Worm (Caenorhabditis elegans) whole organism, L3 larva: ENCODE measurements around the gene mip-1.
A peak's percentile ranks its signal among the peaks of the same experiment; 100 is the strongest.

Source experiments
- ZK546.5 ChIP-seq: sonication (generic microtip); optimal IDR thresholded peaks from 2 replicates; lab custom pipeline; 2017; ENCODE audit warnings: missing biosample characterization, missing genetic modification characterization
- aly-2 ChIP-seq: fragments of 150-350 bp; optimal IDR thresholded peaks from 2 replicates; lab custom pipeline; 2014; ENCODE audit warnings: missing biosample characterization, missing genetic modification characterization
- ceh-16 ChIP-seq: sonication (generic microtip); optimal IDR thresholded peaks from 2 replicates; lab custom pipeline; 2017; ENCODE audit warnings: missing biosample characterization, missing genetic modification characterization
- ceh-9 ChIP-seq: sonication (generic microtip); optimal IDR thresholded peaks from 2 replicates; lab custom pipeline; 2018; ENCODE audit warnings: missing biosample characterization, missing genetic modification characterization
- daf-12 ChIP-seq: fragments of 150-350 bp; optimal IDR thresholded peaks from 2 replicates; lab custom pipeline; 2014; ENCODE audit warnings: missing biosample characterization, missing genetic modification reagents, missing genetic modification characterization
- egl-5 ChIP-seq: fragments of 150-350 bp; optimal IDR thresholded peaks from 2 replicates; lab custom pipeline; 2017; ENCODE audit warnings: missing biosample characterization, missing genetic modification reagents, missing genetic modification characterization, inconsistent platforms
- elt-1 ChIP-seq: fragments of 150-350 bp; optimal IDR thresholded peaks from 2 replicates; lab custom pipeline; 2014; ENCODE audit warnings: missing biosample characterization, missing genetic modification characterization
- elt-2 ChIP-seq: sonication (generic microtip); optimal IDR thresholded peaks from 2 replicates; lab custom pipeline; 2016; ENCODE audit warnings: missing genetic modification reagents, mild to moderate bottlenecking, missing genetic modification characterization, missing compliant biosample characterization
- elt-3 ChIP-seq, 3 experiments: fragments of 150-350 bp in 1 of 3; sonication (generic microtip) in 2 of 3; optimal IDR thresholded peaks; 2 replicates in 2 of 3; 4 replicates in 1 of 3; lab custom pipeline; 2014 to 2017; ENCODE audit warnings: missing biosample characterization in 3 of 3, missing genetic modification characterization in 3 of 3
- eor-1 ChIP-seq, 2 experiments: fragments of 150-350 bp; optimal IDR thresholded peaks; 2 replicates each; lab custom pipeline; 2014 to 2018; ENCODE audit warnings: missing biosample characterization in 2 of 2, missing genetic modification characterization in 2 of 2
- fkh-2 ChIP-seq: fragments of 150-350 bp; optimal IDR thresholded peaks from 2 replicates; lab custom pipeline; 2014; ENCODE audit warnings: missing biosample characterization, missing genetic modification reagents, missing genetic modification characterization
- hmg-11 ChIP-seq: sonication (generic microtip); optimal IDR thresholded peaks from 2 replicates; lab custom pipeline; 2016; ENCODE audit warnings: missing genetic modification characterization, missing compliant biosample characterization
- jun-1 ChIP-seq: fragments of 150-350 bp; optimal IDR thresholded peaks from 2 replicates; lab custom pipeline; 2014; ENCODE audit warnings: missing biosample characterization, missing genetic modification reagents, missing genetic modification characterization
- lin-15B ChIP-seq: fragments of 150-350 bp; optimal IDR thresholded peaks from 2 replicates; lab custom pipeline; 2014; ENCODE audit warnings: missing biosample characterization, missing genetic modification characterization
- lsy-12 ChIP-seq: sonication (generic microtip); optimal IDR thresholded peaks from 2 replicates; lab custom pipeline; 2016; ENCODE audit warnings: mild to moderate bottlenecking, missing genetic modification characterization, missing compliant biosample characterization
- mdl-1 ChIP-seq: fragments of 150-350 bp; optimal IDR thresholded peaks from 2 replicates; lab custom pipeline; 2014; ENCODE audit warnings: missing biosample characterization, missing genetic modification characterization
- mml-1 ChIP-seq: fragments of 150-350 bp; sonication (generic microtip); optimal IDR thresholded peaks from 3 replicates; lab custom pipeline; 2014; ENCODE audit warnings: missing biosample characterization, missing genetic modification characterization
- nfya-1 ChIP-seq: sonication (generic microtip); optimal IDR thresholded peaks from 2 replicates; lab custom pipeline; 2017; ENCODE audit warnings: missing genetic modification characterization, mild to moderate bottlenecking, missing compliant biosample characterization, antibody characterized with exemption, moderate library complexity; ENCODE audit not compliant: insufficient read depth
- nhr-11 ChIP-seq: fragments of 150-350 bp; optimal IDR thresholded peaks from 2 replicates; lab custom pipeline; 2014; ENCODE audit warnings: missing biosample characterization, missing genetic modification characterization
- nhr-12 ChIP-seq: fragments of 150-350 bp; optimal IDR thresholded peaks from 2 replicates; lab custom pipeline; 2014; ENCODE audit warnings: missing biosample characterization, missing genetic modification characterization
- nhr-23 ChIP-seq: fragments of 150-350 bp; optimal IDR thresholded peaks from 2 replicates; lab custom pipeline; 2014; ENCODE audit warnings: missing biosample characterization, missing genetic modification reagents, missing genetic modification characterization
- nhr-237 ChIP-seq: fragments of 150-350 bp; optimal IDR thresholded peaks from 2 replicates; lab custom pipeline; 2014; ENCODE audit warnings: missing biosample characterization, missing genetic modification characterization
- nhr-25 ChIP-seq: sonication (generic microtip); optimal IDR thresholded peaks from 2 replicates; lab custom pipeline; 2017; ENCODE audit warnings: missing biosample characterization, missing genetic modification characterization
- nhr-28 ChIP-seq: fragments of 150-350 bp; optimal IDR thresholded peaks from 2 replicates; lab custom pipeline; 2014; ENCODE audit warnings: missing biosample characterization, missing genetic modification characterization
- nhr-67 ChIP-seq: fragments of 150-350 bp; optimal IDR thresholded peaks from 2 replicates; lab custom pipeline; 2014; ENCODE audit warnings: missing biosample characterization, missing genetic modification characterization
- nhr-76 ChIP-seq: fragments of 150-350 bp; sonication (generic microtip); optimal IDR thresholded peaks from 5 replicates; lab custom pipeline; 2014; ENCODE audit warnings: missing biosample characterization, missing genetic modification characterization
- nhr-77 ChIP-seq: fragments of 150-350 bp; optimal IDR thresholded peaks from 2 replicates; lab custom pipeline; 2014; ENCODE audit warnings: missing biosample characterization, missing genetic modification characterization
- pqm-1 ChIP-seq: fragments of 150-350 bp; optimal IDR thresholded peaks from 2 replicates; lab custom pipeline; 2017; ENCODE audit warnings: missing biosample characterization, missing genetic modification characterization, inconsistent platforms
- sea-2 ChIP-seq: fragments of 150-350 bp; sonication (generic microtip); optimal IDR thresholded peaks from 4 replicates; lab custom pipeline; 2014; ENCODE audit warnings: missing biosample characterization, missing genetic modification reagents, missing genetic modification characterization
- skn-1 ChIP-seq: fragments of 150-350 bp; optimal IDR thresholded peaks from 2 replicates; lab custom pipeline; 2014; ENCODE audit warnings: missing biosample characterization, missing genetic modification characterization
- snpc-4 ChIP-seq: fragments of 150-350 bp; optimal IDR thresholded peaks from 2 replicates; lab custom pipeline; 2014; ENCODE audit warnings: missing biosample characterization, missing genetic modification characterization
- tbx-2 ChIP-seq: sonication (generic microtip); optimal IDR thresholded peaks from 2 replicates; lab custom pipeline; 2016; ENCODE audit warnings: mild to moderate bottlenecking, missing genetic modification characterization, missing compliant biosample characterization
- unc-39 ChIP-seq: sonication (generic microtip); optimal IDR thresholded peaks from 4 replicates; lab custom pipeline; 2017; ENCODE audit warnings: missing biosample characterization, missing genetic modification characterization
- unc-62 ChIP-seq: fragments of 150-350 bp; sonication (generic microtip); optimal IDR thresholded peaks from 4 replicates; lab custom pipeline; 2014; ENCODE audit warnings: missing biosample characterization, missing genetic modification reagents, missing genetic modification characterization
- zag-1 ChIP-seq: fragments of 150-350 bp; optimal IDR thresholded peaks from 2 replicates; lab custom pipeline; 2014; ENCODE audit warnings: missing biosample characterization, missing genetic modification characterization
- ztf-11 ChIP-seq: fragments of 150-350 bp; optimal IDR thresholded peaks from 2 replicates; lab custom pipeline; 2014; ENCODE audit warnings: missing biosample characterization, missing genetic modification characterization
- ztf-4 ChIP-seq: fragments of 150-350 bp; optimal IDR thresholded peaks from 2 replicates; lab custom pipeline; 2014; ENCODE audit warnings: missing biosample characterization, missing genetic modification characterization

The mip-1 gene

ce11 chrIII:4796039-4796438 lies 3.2 kb downstream of the mip-1 start (continued):
- TF ChIP-seq nhr-12 (tag; lab: Kevin White, UChicago) (no peak), daf-12 (tag; lab: Kevin White, UChicago) (no peak), ceh-9 (tag; lab: Kevin White, UChicago) (no peak), nhr-67 (tag; lab: Kevin White, UChicago) (no peak), elt-2 (peak; percentile 58), hmg-11 (peak; percentile 66), lin-15B (tag; lab: Kevin White, UChicago) (peak; percentile 66), mml-1 (no peak), tbx-2 (no peak), elt-1 (tag; lab: Kevin White, UChicago) (no peak), aly-2 (tag; lab: Kevin White, UChicago) (no peak), pqm-1 (tag; lab: Kevin White, UChicago) (peak; percentile 74), ztf-11 (tag; lab: Kevin White, UChicago) (no peak), fkh-2 (no peak), mdl-1 (tag; lab: Kevin White, UChicago) (no peak), snpc-4 (tag; lab: Kevin White, UChicago) (peak; percentile 82), zag-1 (tag; lab: Kevin White, UChicago) (no peak), egl-5 (no peak), skn-1 (tag; lab: Kevin White, UChicago) (peak; percentile 62), unc-39 (tag; lab: Kevin White, UChicago) (no peak)
- TF ChIP-seq, all 47 proteins: peak for 20

ce11 chrIII:4796536-4796935 lies 3.6 kb downstream of the mip-1 start, which contains the start of gene tag-325:
tag-325 (plus strand) TSS chrIII:4796836.
- TF ChIP-seq elt-1 (tag; lab: Kevin White, UChicago): no peak
- TF ChIP-seq elt-2: peak; percentile 21
- no peak for TF ChIP-seq nhr-77 (tag; lab: Kevin White, UChicago)

ce11 chrIII:4802707-4803106 lies 9.8 kb downstream of the mip-1 start, which contains the start of gene metl-5:
metl-5 (plus strand) TSS chrIII:4803007.
- TF ChIP-seq zag-1 (tag; lab: Kevin White, UChicago) (no peak), ceh-16 (tag; lab: Kevin White, UChicago) (no peak), skn-1 (tag; lab: Kevin White, UChicago) (no peak), fkh-2 (no peak), nhr-76 (tag; lab: Kevin White, UChicago) (no peak), tbx-2 (no peak), unc-62 (GFP tag; lab: Kevin White, UChicago) (no peak), nhr-67 (tag; lab: Kevin White, UChicago) (no peak), lsy-12 (no peak), ZK546.5 (tag; lab: Kevin White, UChicago) (no peak), aly-2 (tag; lab: Kevin White, UChicago) (no peak), ztf-4 (tag; lab: Kevin White, UChicago) (no peak), elt-2 (no peak)

ce11 chrIII:4806345-4806744 lies 13.5 kb downstream of the mip-1 start:
- TF ChIP-seq nhr-25 (tag; lab: Kevin White, UChicago) (no peak), aly-2 (tag; lab: Kevin White, UChicago) (no peak), elt-3 (tag; optimal IDR thresholded peaks at IDR 0.05; lab: Kevin White, UChicago) (no peak), zag-1 (tag; lab: Kevin White, UChicago) (no peak), lin-15B (tag; lab: Kevin White, UChicago) (no peak), unc-62 (GFP tag; lab: Kevin White, UChicago) (no peak), mdl-1 (tag; lab: Kevin White, UChicago) (no peak), tbx-2 (no peak), nhr-11 (tag; lab: Kevin White, UChicago) (no peak), lsy-12 (no peak), nfya-1 (tag; lab: Kevin White, UChicago) (no peak), eor-1 (tag; optimal IDR thresholded peaks at IDR 0.05; lab: Kevin White, UChicago) (no peak), nhr-237 (tag; lab: Kevin White, UChicago) (no peak), elt-2 (no peak), nhr-28 (no peak), sea-2 (GFP tag; lab: Kevin White, UChicago) (no peak), ceh-9 (tag; lab: Kevin White, UChicago) (no peak), nhr-23 (no peak), jun-1 (tag; lab: Kevin White, UChicago) (no peak), nhr-12 (tag; lab: Kevin White, UChicago) (no peak)
